Worm (Caenorhabditis elegans) whole organism, L1 larva: ENCODE results near the gene pod-1.

Experiments
- C04F5.9 ChIP-seq: sonication (generic microtip); optimal IDR thresholded peaks from 2 replicates; lab custom pipeline; 2016; ENCODE audit warnings: missing genetic modification characterization, missing compliant biosample characterization
- C16A3.4 ChIP-seq: fragments of 150-350 bp; optimal IDR thresholded peaks from 2 replicates; lab custom pipeline; 2014; ENCODE audit warnings: missing biosample characterization, missing genetic modification characterization
- F16B12.6 ChIP-seq: fragments of 150-350 bp; optimal IDR thresholded peaks from 2 replicates; lab custom pipeline; 2014; ENCODE audit warnings: missing biosample characterization, missing genetic modification characterization
- alr-1 ChIP-seq: fragments of 200-800 bp; sonication (Bioruptor generic); optimal IDR thresholded peaks from 2 replicates; lab custom pipeline; 2018; ENCODE audit warnings: borderline replicate concordance, mild to moderate bottlenecking, missing genetic modification characterization, missing compliant biosample characterization
- aly-2 ChIP-seq: fragments of 150-350 bp; optimal IDR thresholded peaks from 2 replicates; lab custom pipeline; 2014; ENCODE audit warnings: missing biosample characterization, missing genetic modification characterization
- ama-1 ChIP-seq: fragments of 150-350 bp; optimal IDR thresholded peaks from 2 replicates; lab custom pipeline; 2014
- ceh-63 ChIP-seq: fragments of 200-800 bp; sonication (Bioruptor generic); optimal IDR thresholded peaks from 2 replicates; lab custom pipeline; 2018; ENCODE audit warnings: mild to moderate bottlenecking, missing genetic modification characterization, missing compliant biosample characterization
- ceh-8 ChIP-seq: fragments of 200-800 bp; sonication (Bioruptor generic); optimal IDR thresholded peaks from 2 replicates; lab custom pipeline; 2018; ENCODE audit warnings: mild to moderate bottlenecking, missing genetic modification characterization, moderate library complexity, missing compliant biosample characterization
- ceh-82 ChIP-seq, 3 experiments: fragments of 150-350 bp in 1 of 3; sonication (generic microtip) in 2 of 3; optimal IDR thresholded peaks; 2 replicates each; lab custom pipeline; 2014 to 2017; ENCODE audit warnings: missing biosample characterization in 3 of 3, missing genetic modification characterization in 3 of 3
- ceh-90 ChIP-seq: sonication (generic microtip); optimal IDR thresholded peaks from 2 replicates; lab custom pipeline; 2016; ENCODE audit warnings: missing genetic modification characterization, missing compliant biosample characterization
- dpl-1 ChIP-seq, 3 experiments: fragments of 150-350 bp in 2 of 3; sonication (generic microtip) in 1 of 3; optimal IDR thresholded peaks; 2 replicates each; lab custom pipeline; 2014 to 2017; ENCODE audit warnings: missing biosample characterization in 3 of 3, missing genetic modification characterization in 3 of 3, missing genetic modification reagents in 3 of 3
- egl-27 ChIP-seq, 2 experiments: fragments of 150-350 bp in 1 of 2; sonication (generic microtip); optimal IDR thresholded peaks; 3 replicates each; lab custom pipeline; 2017 to 2018; ENCODE audit warnings: missing biosample characterization in 2 of 2, missing genetic modification characterization in 2 of 2, missing genetic modification reagents in 2 of 2
- elt-3 ChIP-seq, 6 experiments: fragments of 150-350 bp in 1 of 6; sonication (generic microtip); optimal IDR thresholded peaks; 2 replicates each; lab custom pipeline; 2017 to 2018; ENCODE audit warnings: missing biosample characterization in 6 of 6, missing genetic modification characterization in 6 of 6, inconsistent platforms in 1 of 6
- ets-5 ChIP-seq: fragments of 200-800 bp; sonication (Bioruptor generic); IDR thresholded peaks from 2 replicates; pipeline ENCODE4 v1.3.6; 2022; ENCODE audit warnings: missing genetic modification characterization, missing compliant biosample characterization
- fkh-10 ChIP-seq: sonication (generic microtip); optimal IDR thresholded peaks from 2 replicates; lab custom pipeline; 2017; ENCODE audit warnings: missing biosample characterization, missing genetic modification reagents, missing genetic modification characterization
- fkh-4 ChIP-seq: sonication (generic microtip); optimal IDR thresholded peaks from 2 replicates; lab custom pipeline; 2016; ENCODE audit warnings: missing compliant biosample characterization, missing genetic modification characterization, borderline replicate concordance
- fos-1 ChIP-seq: fragments of 150-350 bp; optimal IDR thresholded peaks from 2 replicates; lab custom pipeline; 2014; ENCODE audit warnings: missing biosample characterization, missing genetic modification characterization
- grh-1 ChIP-seq: fragments of 200-800 bp; sonication (Bioruptor generic); IDR thresholded peaks from 2 replicates; pipeline ENCODE4 v1.3.6; 2022; ENCODE audit warnings: missing genetic modification reagents, missing genetic modification characterization, missing compliant biosample characterization
- hlh-17 ChIP-seq: fragments of 200-800 bp; sonication (Bioruptor generic); optimal IDR thresholded peaks from 2 replicates; lab custom pipeline; 2018; ENCODE audit warnings: missing genetic modification characterization, mild to moderate bottlenecking, missing compliant biosample characterization, moderate library complexity, borderline replicate concordance
- hlh-4 ChIP-seq: sonication (generic microtip); optimal IDR thresholded peaks from 2 replicates; lab custom pipeline; 2016; ENCODE audit warnings: mild to moderate bottlenecking, missing genetic modification characterization, missing compliant biosample characterization
- hpl-2 ChIP-seq: fragments of 150-350 bp; optimal IDR thresholded peaks from 2 replicates; lab custom pipeline; 2014; ENCODE audit warnings: missing biosample characterization, missing genetic modification reagents, missing genetic modification characterization
- irx-1 ChIP-seq: sonication (generic microtip); optimal IDR thresholded peaks from 2 replicates; lab custom pipeline; 2016; ENCODE audit warnings: missing genetic modification characterization, missing compliant biosample characterization
- isw-1 ChIP-seq: fragments of 200-800 bp; sonication (Bioruptor generic); IDR thresholded peaks from 2 replicates; pipeline ENCODE4 v1.3.6; 2022; ENCODE audit warnings: missing genetic modification characterization, missing compliant biosample characterization
- lin-13 ChIP-seq: fragments of 150-350 bp; optimal IDR thresholded peaks from 2 replicates; lab custom pipeline; 2014; ENCODE audit warnings: missing biosample characterization, missing genetic modification reagents, missing genetic modification characterization
- lin-35 ChIP-seq, 2 experiments: fragments of 150-350 bp; optimal IDR thresholded peaks; 2 replicates each; lab custom pipeline; 2014; ENCODE audit warnings: missing biosample characterization in 2 of 2, missing genetic modification characterization in 2 of 2, missing genetic modification reagents in 2 of 2
- lsy-2 ChIP-seq, 2 experiments: fragments of 150-350 bp; optimal IDR thresholded peaks; 2 replicates each; lab custom pipeline; 2014; ENCODE audit warnings: missing biosample characterization in 2 of 2, missing genetic modification characterization in 2 of 2
- mab-9 ChIP-seq: fragments of 200-800 bp; sonication (Bioruptor generic); IDR thresholded peaks from 2 replicates; pipeline ENCODE4 v1.3.6; 2022; ENCODE audit warnings: missing genetic modification reagents, missing genetic modification characterization, missing compliant biosample characterization
- mdl-1 ChIP-seq, 2 experiments: fragments of 150-350 bp; optimal IDR thresholded peaks; 2 replicates each; lab custom pipeline; 2014 to 2017; ENCODE audit warnings: missing biosample characterization in 2 of 2, missing genetic modification characterization in 2 of 2, inconsistent platforms in 1 of 2
- nhr-11 ChIP-seq: fragments of 150-350 bp; optimal IDR thresholded peaks from 2 replicates; lab custom pipeline; 2014; ENCODE audit warnings: missing biosample characterization, missing genetic modification characterization
- nhr-19 ChIP-seq: fragments of 200-800 bp; sonication (Bioruptor generic); conservative IDR thresholded peaks from 2 replicates; pipeline ENCODE4 v1.3.6; 2022; ENCODE audit warnings: missing genetic modification characterization, missing compliant biosample characterization
- nhr-20 ChIP-seq: sonication (generic microtip); optimal IDR thresholded peaks from 2 replicates; lab custom pipeline; 2016; ENCODE audit warnings: mild to moderate bottlenecking, missing genetic modification characterization, missing compliant biosample characterization
- nhr-237 ChIP-seq: fragments of 150-350 bp; optimal IDR thresholded peaks from 2 replicates; lab custom pipeline; 2014; ENCODE audit warnings: missing biosample characterization, missing genetic modification characterization
- nhr-28 ChIP-seq: fragments of 150-350 bp; optimal IDR thresholded peaks from 2 replicates; lab custom pipeline; 2014; ENCODE audit warnings: missing biosample characterization, missing genetic modification characterization
- nhr-47 ChIP-seq: sonication (generic microtip); optimal IDR thresholded peaks from 2 replicates; lab custom pipeline; 2016; ENCODE audit warnings: mild to moderate bottlenecking, missing genetic modification characterization, moderate library complexity, missing compliant biosample characterization
- nhr-71 ChIP-seq: sonication (generic microtip); optimal IDR thresholded peaks from 2 replicates; lab custom pipeline; 2016; ENCODE audit warnings: mild to moderate bottlenecking, missing genetic modification characterization, moderate library complexity, missing compliant biosample characterization
- nhr-77 ChIP-seq: fragments of 150-350 bp; optimal IDR thresholded peaks from 2 replicates; lab custom pipeline; 2014; ENCODE audit warnings: missing biosample characterization, missing genetic modification characterization
- nhr-84 ChIP-seq: sonication (generic microtip); optimal IDR thresholded peaks from 2 replicates; lab custom pipeline; 2017; ENCODE audit warnings: missing biosample characterization, missing genetic modification characterization
- nhr-85 ChIP-seq: sonication (generic microtip); peaks from one replicate; lab custom pipeline; 2016; ENCODE audit warnings: missing genetic modification characterization, inconsistent platforms, missing compliant biosample characterization
- pag-3 ChIP-seq: sonication (generic microtip); optimal IDR thresholded peaks from 2 replicates; lab custom pipeline; 2017; ENCODE audit warnings: missing genetic modification characterization, mild to moderate bottlenecking, missing compliant biosample characterization, antibody characterized with exemption, borderline replicate concordance; ENCODE audit not compliant: insufficient read depth
- rnt-1 ChIP-seq: sonication (generic microtip); optimal IDR thresholded peaks from 2 replicates; lab custom pipeline; 2016; ENCODE audit warnings: mild to moderate bottlenecking, missing genetic modification characterization, moderate library complexity, missing compliant biosample characterization
- snu-23 ChIP-seq: sonication (generic microtip); optimal IDR thresholded peaks from 2 replicates; lab custom pipeline; 2016; ENCODE audit warnings: missing genetic modification characterization, missing compliant biosample characterization
- sptf-1 ChIP-seq: fragments of 150-350 bp; optimal IDR thresholded peaks from 2 replicates; lab custom pipeline; 2014; ENCODE audit warnings: missing biosample characterization, missing genetic modification characterization
- sup-37 ChIP-seq: fragments of 200-800 bp; sonication (Bioruptor generic); optimal IDR thresholded peaks from 2 replicates; lab custom pipeline; 2018; ENCODE audit warnings: mild to moderate bottlenecking, missing genetic modification characterization, missing compliant biosample characterization
- unc-62 ChIP-seq: fragments of 150-350 bp; optimal IDR thresholded peaks from 2 replicates; lab custom pipeline; 2014; ENCODE audit warnings: missing biosample characterization, missing genetic modification reagents, missing genetic modification characterization
- unc-98 ChIP-seq: fragments of 200-800 bp; sonication (Bioruptor generic); IDR thresholded peaks from 2 replicates; pipeline ENCODE4 v1.3.6; 2022; ENCODE audit warnings: missing genetic modification characterization, missing compliant biosample characterization
- vab-15 ChIP-seq: sonication (generic microtip); optimal IDR thresholded peaks from 2 replicates; lab custom pipeline; 2017; ENCODE audit warnings: missing genotype, mild to moderate bottlenecking, missing genetic modification characterization, missing compliant biosample characterization
- xbp-1 ChIP-seq: sonication (generic microtip); optimal IDR thresholded peaks from 2 replicates; lab custom pipeline; 2016; ENCODE audit warnings: missing genetic modification characterization, missing compliant biosample characterization
- zag-1 ChIP-seq: fragments of 150-350 bp; optimal IDR thresholded peaks from 2 replicates; lab custom pipeline; 2014; ENCODE audit warnings: missing biosample characterization, missing genetic modification characterization
- zip-4 ChIP-seq: fragments of 200-800 bp; sonication (Bioruptor generic); optimal IDR thresholded peaks from 2 replicates; lab custom pipeline; 2018; ENCODE audit warnings: mild to moderate bottlenecking, missing genetic modification characterization, moderate library complexity, missing compliant biosample characterization
- ztf-4 ChIP-seq: fragments of 150-350 bp; optimal IDR thresholded peaks from 2 replicates; lab custom pipeline; 2014; ENCODE audit warnings: missing biosample characterization, missing genetic modification characterization

The pod-1 gene

DNA sequence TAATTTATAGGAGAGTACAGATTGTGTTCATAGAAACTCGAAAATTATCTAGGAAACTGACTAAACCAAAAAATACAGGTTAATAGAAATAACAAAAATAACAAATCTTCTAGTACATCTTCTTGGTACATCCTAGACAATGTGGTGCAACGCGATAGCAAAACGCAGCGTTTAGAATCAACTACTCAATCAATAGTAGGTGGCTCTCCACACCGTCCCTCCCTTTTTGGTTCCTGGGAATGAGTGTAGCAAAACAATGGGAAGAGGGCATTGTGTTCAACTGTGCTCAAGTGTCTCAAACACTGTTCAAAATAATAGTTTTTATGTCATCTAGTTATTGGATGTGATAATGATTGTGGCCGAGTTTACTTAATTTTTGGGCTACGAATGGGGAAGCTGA is 47.2 kb downstream of the pod-1 start, which contains the start of gene T27E9.6:
TSS of gene T27E9.6 (minus strand) at position 101 of the 400 bp plus-strand sequence.
- no peak for TF ChIP-seq lin-13 (GFP tag; lab: Kevin White, UChicago)
- TF ChIP-seq elt-3 (tag; optimal IDR thresholded peaks at IDR 0.05; lab: Kevin White, UChicago) = no peak
- TF ChIP-seq egl-27 (tag; optimal IDR thresholded peaks at IDR 0.05; lab: Kevin White, UChicago) = no peak
- TF ChIP-seq mab-9 = no peak
- no peak for TF ChIP-seq dpl-1 (GFP tag; optimal IDR thresholded peaks at IDR 0.05; lab: Kevin White, UChicago)
- no peak for TF ChIP-seq nhr-28 (tag; lab: Kevin White, UChicago)
- TF ChIP-seq ets-5 = no peak
- TF ChIP-seq unc-98 (GFP tag; lab: Robert Waterston, UW) = no peak
- TF ChIP-seq vab-15 (tag; lab: Kevin White, UChicago) = no peak
- TF ChIP-seq nhr-77 (tag; lab: Kevin White, UChicago) = no peak
- no peak for TF ChIP-seq ceh-8 (GFP tag; lab: Kevin White, UChicago)
- no peak for TF ChIP-seq nhr-11 (tag; lab: Kevin White, UChicago)
- TF ChIP-seq grh-1 = no peak
- TF ChIP-seq hpl-2 (GFP tag; lab: Kevin White, UChicago) = no peak
- no peak for TF ChIP-seq ceh-63 (GFP tag; lab: Kevin White, UChicago)
- no peak for TF ChIP-seq sptf-1 (tag; lab: Kevin White, UChicago)
- no peak for TF ChIP-seq fkh-10 (GFP tag; lab: Kevin White, UChicago)
- no peak for TF ChIP-seq sup-37 (GFP tag; lab: Kevin White, UChicago)
- TF ChIP-seq isw-1 (GFP tag; lab: Robert Waterston, UW) = no peak
- TF ChIP-seq rnt-1 (tag; lab: Kevin White, UChicago) = no peak

- TF ChIP-seq lin-35 (GFP tag; optimal IDR thresholded peaks at IDR 0.05; lab: Kevin White, UChicago) (no peak), F16B12.6 (no peak), C16A3.4 (no peak), rnt-1 (tag; lab: Kevin White, UChicago) (peak; percentile 34), mdl-1 (tag; optimal IDR thresholded peaks at IDR 0.05; lab: Kevin White, UChicago) (no peak), nhr-237 (tag; lab: Kevin White, UChicago) (no peak), ceh-8 (GFP tag; lab: Kevin White, UChicago) (no peak), mab-9 (no peak), zip-4 (GFP tag; lab: Kevin White, UChicago) (no peak), nhr-85 (peak; percentile 26), fkh-4 (tag; lab: Kevin White, UChicago) (peak; percentile 10), pag-3 (no peak), nhr-47 (tag; lab: Kevin White, UChicago) (no peak), alr-1 (tag; lab: Kevin White, UChicago) (no peak), aly-2 (tag; lab: Kevin White, UChicago) (no peak), zag-1 (no peak), ceh-82 (tag; optimal IDR thresholded peaks at IDR 0.05; lab: Kevin White, UChicago) (no peak), hlh-4 (no peak), nhr-19 (0 out of 2 replicates have a peak, but pooled peaks have one; percentile 9), ceh-90 (peak; percentile 36), hlh-17 (GFP tag; lab: Kevin White, UChicago) (no peak), ztf-4 (tag; lab: Kevin White, UChicago) (no peak), ceh-63 (GFP tag; lab: Kevin White, UChicago) (peak; percentile 40), unc-62 (GFP tag; lab: Kevin White, UChicago) (no peak), fos-1 (tag; lab: Kevin White, UChicago) (no peak), nhr-28 (tag; lab: Kevin White, UChicago) (no peak), sup-37 (GFP tag; lab: Kevin White, UChicago) (no peak), nhr-84 (tag; lab: Kevin White, UChicago) (no peak), sptf-1 (tag; lab: Kevin White, UChicago) (no peak), xbp-1 (tag; lab: Kevin White, UChicago) (no peak), irx-1 (tag; lab: Kevin White, UChicago) (no peak), snu-23 (GFP tag; lab: Kevin White, UChicago) (no peak), vab-15 (tag; lab: Kevin White, UChicago) (no peak), lsy-2 (tag; optimal IDR thresholded peaks at IDR 0.05; lab: Kevin White, UChicago) (no peak), nhr-20 (tag; lab: Kevin White, UChicago) (no peak), nhr-71 (tag; lab: Kevin White, UChicago) (no peak), fkh-10 (GFP tag; lab: Kevin White, UChicago) (no peak), C04F5.9 (tag; lab: Kevin White, UChicago) (no peak), isw-1 (GFP tag; lab: Robert Waterston, UW) (no peak), ama-1 (lab: Kevin White, UChicago) (no peak)
Observed at ce11 chrIII:13474482-13474881, 49.4 kb downstream of the pod-1 start.
